Worm (Caenorhabditis elegans) whole organism, young adult: ENCODE data around the gene D1054.1.

Experiments used
- F22D6.2 ChIP-seq: sonication (generic microtip); optimal IDR thresholded peaks from 2 replicates; lab custom pipeline; 2016; ENCODE audit warnings: mild to moderate bottlenecking, missing genetic modification characterization, missing compliant biosample characterization
- F49E8.2 ChIP-seq: sonication (generic microtip); optimal IDR thresholded peaks from 3 replicates; lab custom pipeline; 2017; ENCODE audit warnings: missing genetic modification characterization, mild to moderate bottlenecking, missing compliant biosample characterization, antibody characterized with exemption, moderate library complexity; ENCODE audit not compliant: insufficient read depth
- F52B5.7 ChIP-seq: sonication (generic microtip); optimal IDR thresholded peaks from 2 replicates; lab custom pipeline; 2016; ENCODE audit warnings: mild to moderate bottlenecking, missing genetic modification characterization, missing compliant biosample characterization
- F57A8.1 ChIP-seq: fragments of 200-800 bp; sonication (Bioruptor generic); optimal IDR thresholded peaks from 2 replicates; lab custom pipeline; 2018; ENCODE audit warnings: mild to moderate bottlenecking, missing genetic modification characterization, moderate library complexity, missing compliant biosample characterization
- F57C9.4 ChIP-seq: sonication (generic microtip); optimal IDR thresholded peaks from 2 replicates; lab custom pipeline; 2017; ENCODE audit warnings: mild to moderate bottlenecking, missing genetic modification characterization, missing compliant biosample characterization
- T07F8.4 ChIP-seq: sonication (generic microtip); optimal IDR thresholded peaks from 2 replicates; lab custom pipeline; 2016; ENCODE audit warnings: mild to moderate bottlenecking, missing genetic modification characterization, moderate library complexity, missing compliant biosample characterization
- T26A5.8 ChIP-seq: sonication (generic microtip); optimal IDR thresholded peaks from 2 replicates; lab custom pipeline; 2016; ENCODE audit warnings: missing genetic modification characterization, missing compliant biosample characterization
- Y56A3A.18 ChIP-seq: fragments of 200-800 bp; sonication (Bioruptor generic); IDR thresholded peaks from 2 replicates; pipeline ENCODE4 v1.3.6; 2022; ENCODE audit warnings: missing genetic modification reagents, missing genetic modification characterization, missing compliant biosample characterization
- Y67H2A.10 ChIP-seq: fragments of 200-800 bp; sonication (Bioruptor generic); conservative IDR thresholded peaks from 2 replicates; pipeline ENCODE4 v1.3.6; 2022; ENCODE audit warnings: missing genetic modification reagents, missing genetic modification characterization, missing compliant biosample characterization
- atf-7 ChIP-seq: sonication (generic microtip); optimal IDR thresholded peaks from 2 replicates; lab custom pipeline; 2017; ENCODE audit warnings: mild to moderate bottlenecking, missing genetic modification characterization, missing compliant biosample characterization
- attf-5 ChIP-seq: fragments of 200-800 bp; sonication (Bioruptor generic); optimal IDR thresholded peaks from 2 replicates; lab custom pipeline; 2018; ENCODE audit warnings: mild to moderate bottlenecking, missing genetic modification characterization, missing compliant biosample characterization
- attf-6 ChIP-seq: fragments of 200-800 bp; sonication (Bioruptor generic); IDR thresholded peaks from 2 replicates; pipeline ENCODE4 v1.3.6; 2022; ENCODE audit warnings: missing genetic modification reagents, missing genetic modification characterization, missing compliant biosample characterization
- cebp-1 ChIP-seq, 2 experiments: fragments of 200-800 bp in 1 of 2; sonication (Bioruptor generic) in 1 of 2; sonication (generic microtip) in 1 of 2; IDR thresholded peaks in 1 of 2; optimal IDR thresholded peaks in 1 of 2; 2 replicates each; pipeline versions ENCODE4 v1.3.6 to Lab custom; 2017 to 2022; ENCODE audit warnings: missing compliant biosample characterization in 2 of 2, missing genetic modification characterization in 2 of 2, mild to moderate bottlenecking in 1 of 2, missing genetic modification reagents in 1 of 2, moderate library complexity in 1 of 2
- ceh-58 ChIP-seq: fragments of 200-800 bp; sonication (Bioruptor generic); IDR thresholded peaks from 2 replicates; pipeline ENCODE4 v1.3.6; 2022; ENCODE audit warnings: missing genetic modification characterization, missing compliant biosample characterization
- ceh-79 ChIP-seq: sonication (generic microtip); optimal IDR thresholded peaks from 2 replicates; lab custom pipeline; 2017; ENCODE audit warnings: mild to moderate bottlenecking, missing genetic modification characterization, missing compliant biosample characterization
- ceh-91 ChIP-seq: fragments of 200-800 bp; sonication (Bioruptor generic); IDR thresholded peaks from 2 replicates; pipeline ENCODE4 v1.3.6; 2022; ENCODE audit warnings: missing genetic modification reagents, missing genetic modification characterization, missing compliant biosample characterization
- dox-1 ChIP-seq: fragments of 200-800 bp; sonication (Bioruptor generic); IDR thresholded peaks from 2 replicates; pipeline ENCODE4 v1.3.6; 2022; ENCODE audit warnings: missing genetic modification reagents, missing genetic modification characterization, missing compliant biosample characterization
- dpff-1 ChIP-seq: sonication (generic microtip); optimal IDR thresholded peaks from 2 replicates; lab custom pipeline; 2017; ENCODE audit warnings: mild to moderate bottlenecking, missing genetic modification characterization, missing compliant biosample characterization
- egl-44 ChIP-seq: fragments of 200-800 bp; sonication (Bioruptor generic); IDR thresholded peaks from 2 replicates; pipeline ENCODE4 v1.3.6; 2022; ENCODE audit warnings: missing genetic modification reagents, missing genetic modification characterization, missing compliant biosample characterization
- egrh-3 ChIP-seq: fragments of 200-800 bp; sonication (Bioruptor generic); IDR thresholded peaks from 2 replicates; pipeline ENCODE4 v1.3.6; 2022; ENCODE audit warnings: missing genetic modification reagents, missing genetic modification characterization, missing compliant biosample characterization
- ekl-4 ChIP-seq: fragments of 200-800 bp; sonication (Bioruptor generic); IDR thresholded peaks from 2 replicates; pipeline ENCODE4 v1.3.6; 2022; ENCODE audit warnings: missing genetic modification reagents, missing genetic modification characterization, missing compliant biosample characterization
- ets-4 ChIP-seq: fragments of 200-800 bp; sonication (Bioruptor generic); optimal IDR thresholded peaks from 2 replicates; lab custom pipeline; 2018; ENCODE audit warnings: mild to moderate bottlenecking, missing genetic modification characterization, missing compliant biosample characterization
- madf-6 ChIP-seq: fragments of 200-800 bp; sonication (Bioruptor generic); IDR thresholded peaks from 2 replicates; pipeline ENCODE4 v1.3.6; 2022; ENCODE audit warnings: missing genetic modification reagents, missing genetic modification characterization, missing compliant biosample characterization
- madf-8 ChIP-seq: fragments of 200-800 bp; sonication (Bioruptor generic); conservative IDR thresholded peaks from 2 replicates; pipeline ENCODE4 v1.3.6; 2022; ENCODE audit warnings: missing genetic modification reagents, missing genetic modification characterization, missing compliant biosample characterization
- mcd-1 ChIP-seq: fragments of 200-800 bp; sonication (Bioruptor generic); IDR thresholded peaks from 2 replicates; pipeline ENCODE4 v1.3.6; 2022; ENCODE audit warnings: missing genetic modification reagents, missing genetic modification characterization, missing compliant biosample characterization
- mel-28 ChIP-seq: sonication (generic microtip); optimal IDR thresholded peaks from 2 replicates; lab custom pipeline; 2016; ENCODE audit warnings: borderline replicate concordance, mild to moderate bottlenecking, missing genetic modification characterization, missing compliant biosample characterization
- nhr-120 ChIP-seq: fragments of 200-800 bp; sonication (Bioruptor generic); IDR thresholded peaks from 2 replicates; pipeline ENCODE4 v1.3.6; 2022; ENCODE audit warnings: missing genetic modification characterization, missing compliant biosample characterization
- nhr-27 ChIP-seq: fragments of 200-800 bp; sonication (Bioruptor generic); optimal IDR thresholded peaks from 2 replicates; lab custom pipeline; 2018; ENCODE audit warnings: mild to moderate bottlenecking, missing genetic modification characterization, moderate library complexity, missing compliant biosample characterization
- pbrm-1 ChIP-seq: fragments of 200-800 bp; sonication (Bioruptor generic); IDR thresholded peaks from 2 replicates; pipeline ENCODE4 v1.3.6; 2022; ENCODE audit warnings: missing genetic modification reagents, missing genetic modification characterization, missing compliant biosample characterization
- snpc-1.3 ChIP-seq: sonication (generic microtip); optimal IDR thresholded peaks from 2 replicates; lab custom pipeline; 2017; ENCODE audit warnings: missing genetic modification characterization, mild to moderate bottlenecking, missing compliant biosample characterization, antibody characterized with exemption, moderate library complexity, missing genotype, missing genetic modification reagents; ENCODE audit not compliant: insufficient read depth
- sptf-2 ChIP-seq: fragments of 200-800 bp; sonication (Bioruptor generic); optimal IDR thresholded peaks from 2 replicates; lab custom pipeline; 2018; ENCODE audit warnings: mild to moderate bottlenecking, missing genetic modification characterization, missing compliant biosample characterization
- tlf-1 ChIP-seq: fragments of 200-800 bp; sonication (Bioruptor generic); optimal IDR thresholded peaks from 2 replicates; lab custom pipeline; 2018; ENCODE audit warnings: mild to moderate bottlenecking, missing genetic modification characterization, missing compliant biosample characterization
- ztf-28 ChIP-seq: fragments of 200-800 bp; sonication (Bioruptor generic); IDR thresholded peaks from 2 replicates; pipeline ENCODE4 v1.3.6; 2022; ENCODE audit warnings: missing genetic modification reagents, missing genetic modification characterization, missing compliant biosample characterization

The D1054.1 gene

DNA sequence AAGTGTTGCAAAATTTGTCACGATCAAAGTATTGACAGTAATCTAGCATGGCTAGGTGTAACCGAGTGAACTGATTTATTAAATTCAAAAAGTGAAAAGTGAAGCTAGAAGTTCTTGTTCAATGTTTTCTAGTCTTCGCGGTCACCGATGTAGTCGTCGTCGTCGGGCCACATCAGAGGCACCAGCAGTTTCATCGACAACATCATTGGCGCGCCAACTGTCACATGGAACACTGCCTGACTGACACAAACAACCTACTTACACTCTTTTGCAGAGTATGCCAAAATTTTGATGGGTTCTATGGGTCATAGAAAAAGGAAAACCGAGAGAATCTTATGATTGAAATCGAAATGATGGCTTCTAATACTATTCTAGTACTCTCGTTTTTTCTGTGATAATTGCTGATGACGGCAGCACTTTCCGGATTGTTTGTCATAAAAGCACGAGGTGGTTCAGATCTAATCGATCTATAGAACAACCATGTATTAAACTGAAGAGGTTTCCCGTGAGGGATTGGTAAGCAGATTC, 44.5 kb downstream of the D1054.1 start:
- TF ChIP-seq dox-1 = no peak
- TF ChIP-seq ekl-4 = 0 out of 2 replicates have a peak, but pooled peaks have one; percentile 9
- TF ChIP-seq nhr-120 (GFP tag; lab: Robert Waterston, UW) = no peak
- no peak for TF ChIP-seq Y56A3A.18 (GFP tag; lab: Robert Waterston, UW)
- TF ChIP-seq F57A8.1 (GFP tag; lab: Kevin White, UChicago) = no peak
- TF ChIP-seq ets-4 (GFP tag; lab: Kevin White, UChicago) = no peak
- TF ChIP-seq F49E8.2 = no peak
- TF ChIP-seq cebp-1 (GFP tag; IDR thresholded peaks at IDR 0.05; lab: Robert Waterston, UW) = 0 out of 2 replicates have a peak, but pooled peaks have one; percentile 10
- no peak for TF ChIP-seq cebp-1 (tag; optimal IDR thresholded peaks at IDR 0.05; lab: Kevin White, UChicago)
- TF ChIP-seq ceh-79 (tag; lab: Kevin White, UChicago) = no peak

ce11 chrV:10724472-10724871, 45.5 kb downstream of the D1054.1 start:
- TF ChIP-seq T26A5.8 (tag; lab: Kevin White, UChicago) (no peak), F57A8.1 (GFP tag; lab: Kevin White, UChicago) (no peak), F22D6.2 (tag; lab: Kevin White, UChicago) (no peak), F57C9.4 (no peak), ceh-58 (no peak), Y67H2A.10 (GFP tag; lab: Robert Waterston, UW) (no peak)

DNA sequence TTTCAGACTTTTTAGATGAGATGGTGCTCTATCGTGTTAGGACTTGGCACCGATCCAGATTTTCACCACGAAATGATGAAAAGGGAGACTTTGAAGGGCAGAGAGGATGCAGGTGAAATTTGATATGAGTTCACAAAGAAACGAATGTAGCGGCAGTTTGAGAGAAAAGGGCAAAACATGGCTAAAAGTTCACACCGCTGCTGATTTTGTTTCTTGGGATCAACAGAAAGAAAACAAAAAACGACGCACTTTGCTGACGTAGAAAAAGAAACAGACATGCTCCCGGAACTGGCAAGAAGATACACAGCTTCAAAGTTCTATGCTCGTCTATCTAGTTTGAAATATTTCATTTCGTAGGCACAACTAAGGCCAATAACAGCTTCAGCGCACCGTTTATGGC, 46.4 kb downstream of the D1054.1 start:
- TF ChIP-seq dpff-1 (no peak), ceh-91 (GFP tag; lab: Robert Waterston, UW) (no peak), ztf-28 (GFP tag; lab: Robert Waterston, UW) (no peak)

DNA sequence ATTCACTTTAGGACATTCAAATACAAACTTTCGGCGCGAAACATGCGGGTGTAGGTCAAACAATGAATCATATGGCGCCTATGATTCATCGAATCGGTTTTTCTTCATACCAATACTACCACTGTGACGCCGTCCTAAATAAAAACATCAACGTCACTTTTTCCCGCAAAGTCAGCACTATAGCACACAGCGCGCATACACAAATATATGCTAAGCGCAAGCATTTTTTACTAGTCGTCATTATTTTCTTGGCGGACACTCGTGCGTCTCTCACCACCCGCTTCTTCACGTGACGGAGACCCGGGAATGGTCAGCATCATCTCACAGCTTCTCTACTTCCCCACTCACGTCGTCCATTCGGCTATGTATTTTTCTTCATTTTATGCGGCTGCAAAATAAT, 46.8 kb downstream of the D1054.1 start:
- no peak for TF ChIP-seq T07F8.4 (tag; lab: Kevin White, UChicago)
- no peak for TF ChIP-seq Y67H2A.10 (GFP tag; lab: Robert Waterston, UW)
- no peak for TF ChIP-seq atf-7 (tag; lab: Kevin White, UChicago)
- no peak for TF ChIP-seq ceh-79 (tag; lab: Kevin White, UChicago)
- no peak for TF ChIP-seq madf-8
- TF ChIP-seq snpc-1.3 (tag; lab: Kevin White, UChicago) = no peak
- no peak for TF ChIP-seq pbrm-1
- TF ChIP-seq sptf-2 (GFP tag; lab: Kevin White, UChicago) = no peak
- TF ChIP-seq attf-6 (GFP tag; lab: Robert Waterston, UW) = no peak
- no peak for TF ChIP-seq mel-28
- TF ChIP-seq tlf-1 = no peak
- no peak for TF ChIP-seq F52B5.7 (tag; lab: Kevin White, UChicago)
- TF ChIP-seq mcd-1 (GFP tag; lab: Robert Waterston, UW) = no peak
- no peak for TF ChIP-seq nhr-27 (tag; lab: Kevin White, UChicago)
- no peak for TF ChIP-seq egrh-3 (GFP tag; lab: Robert Waterston, UW)
- TF ChIP-seq, all 124 proteins: peak for 0

DNA sequence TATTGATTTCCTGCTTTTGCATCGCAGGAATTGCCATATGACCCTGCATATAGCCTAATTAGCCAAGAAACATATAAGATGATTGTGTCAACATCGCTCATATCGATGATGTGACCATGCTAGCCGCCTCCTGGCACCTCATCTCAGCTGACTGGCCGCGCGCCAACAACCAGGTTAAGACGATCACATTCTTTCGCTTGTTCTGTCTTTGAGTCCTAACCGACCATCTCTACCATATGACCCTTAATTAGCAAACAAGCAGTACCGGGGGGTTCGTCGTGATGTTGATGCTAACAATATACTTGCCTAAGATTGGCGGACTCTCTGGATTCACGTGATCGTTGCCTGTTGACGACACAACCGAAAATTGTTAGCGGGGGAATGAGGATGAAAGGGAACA, 47.4 kb downstream of the D1054.1 start:
- TF ChIP-seq cebp-1 (GFP tag; IDR thresholded peaks at IDR 0.05; lab: Robert Waterston, UW) = no peak
- peak; percentile 15 for TF ChIP-seq cebp-1 (tag; optimal IDR thresholded peaks at IDR 0.05; lab: Kevin White, UChicago)
- TF ChIP-seq ztf-28 (GFP tag; lab: Robert Waterston, UW) = no peak
- TF ChIP-seq attf-5 (GFP tag; lab: Kevin White, UChicago) = peak; percentile 17
- 0 out of 2 replicates have a peak, but pooled peaks have one; percentile 6 for TF ChIP-seq madf-6 (GFP tag; lab: Robert Waterston, UW)
- TF ChIP-seq egl-44 (GFP tag; lab: Robert Waterston, UW) = 0 out of 2 replicates have a peak, but pooled peaks have one; percentile 55
